Worm (Caenorhabditis elegans) whole organism, L3 larva: ENCODE data around the gene F11C1.4.

Experiments
- lin-15B ChIP-seq: fragments of 150-350 bp; optimal IDR thresholded peaks from 2 replicates; lab custom pipeline; 2014; ENCODE audit warnings: missing biosample characterization, missing genetic modification characterization
- lsy-12 ChIP-seq: sonication (generic microtip); optimal IDR thresholded peaks from 2 replicates; lab custom pipeline; 2016; ENCODE audit warnings: mild to moderate bottlenecking, missing genetic modification characterization, missing compliant biosample characterization
- nfya-1 ChIP-seq: sonication (generic microtip); optimal IDR thresholded peaks from 2 replicates; lab custom pipeline; 2017; ENCODE audit warnings: missing genetic modification characterization, mild to moderate bottlenecking, missing compliant biosample characterization, antibody characterized with exemption, moderate library complexity; ENCODE audit not compliant: insufficient read depth
- nhr-12 ChIP-seq: fragments of 150-350 bp; optimal IDR thresholded peaks from 2 replicates; lab custom pipeline; 2014; ENCODE audit warnings: missing biosample characterization, missing genetic modification characterization
- nhr-237 ChIP-seq: fragments of 150-350 bp; optimal IDR thresholded peaks from 2 replicates; lab custom pipeline; 2014; ENCODE audit warnings: missing biosample characterization, missing genetic modification characterization
- nhr-28 ChIP-seq: fragments of 150-350 bp; optimal IDR thresholded peaks from 2 replicates; lab custom pipeline; 2014; ENCODE audit warnings: missing biosample characterization, missing genetic modification characterization
- nhr-76 ChIP-seq: fragments of 150-350 bp; sonication (generic microtip); optimal IDR thresholded peaks from 5 replicates; lab custom pipeline; 2014; ENCODE audit warnings: missing biosample characterization, missing genetic modification characterization
- skn-1 ChIP-seq: fragments of 150-350 bp; optimal IDR thresholded peaks from 2 replicates; lab custom pipeline; 2014; ENCODE audit warnings: missing biosample characterization, missing genetic modification characterization
- ztf-4 ChIP-seq: fragments of 150-350 bp; optimal IDR thresholded peaks from 2 replicates; lab custom pipeline; 2014; ENCODE audit warnings: missing biosample characterization, missing genetic modification characterization

- TF ChIP-seq lsy-12 (no peak), nhr-76 (tag; lab: Kevin White, UChicago) (no peak), skn-1 (tag; lab: Kevin White, UChicago) (no peak), nfya-1 (tag; lab: Kevin White, UChicago) (no peak), nhr-12 (tag; lab: Kevin White, UChicago) (no peak), nhr-237 (tag; lab: Kevin White, UChicago) (no peak), ztf-4 (tag; lab: Kevin White, UChicago) (no peak), lin-15B (tag; lab: Kevin White, UChicago) (no peak), nhr-28 (tag; lab: Kevin White, UChicago) (no peak)
Measured at ce11 chrX:12951175-12951574, 25.7 kb upstream of the F11C1.4 start.
